Worm (Caenorhabditis elegans) whole organism, early embryonic: ENCODE data around the gene Y37E11AM.4.

Experiments
- aly-1 ChIP-seq: sonication (generic microtip); optimal IDR thresholded peaks from 2 replicates; lab custom pipeline; 2016; ENCODE audit warnings: missing genetic modification characterization, missing compliant biosample characterization
- ama-1 ChIP-seq: fragments of 150-350 bp; optimal IDR thresholded peaks from 2 replicates; lab custom pipeline; 2014
- ets-7 ChIP-seq: sonication (generic microtip); optimal IDR thresholded peaks from 2 replicates; lab custom pipeline; 2016; ENCODE audit warnings: missing genotype, missing genetic modification characterization, missing compliant biosample characterization
- hmbx-1 ChIP-seq: sonication (generic microtip); optimal IDR thresholded peaks from 2 replicates; lab custom pipeline; 2016; ENCODE audit warnings: mild to moderate bottlenecking, missing genetic modification characterization, missing compliant biosample characterization
- hnd-1 ChIP-seq: sonication (generic microtip); optimal IDR thresholded peaks from 2 replicates; lab custom pipeline; 2016; ENCODE audit warnings: missing genetic modification characterization, missing compliant biosample characterization
- tbx-37 ChIP-seq: fragments of 200-800 bp; sonication (Bioruptor generic); conservative IDR thresholded peaks from 2 replicates; pipeline ENCODE4 v1.3.6; 2022; ENCODE audit warnings: missing genetic modification reagents, missing genetic modification characterization, missing compliant biosample characterization

- TF ChIP-seq tbx-37 (GFP tag; lab: Robert Waterston, UW) = no peak
- no peak for TF ChIP-seq hmbx-1 (tag; lab: Kevin White, UChicago)
- no peak for TF ChIP-seq aly-1 (tag; lab: Kevin White, UChicago)
- no peak for TF ChIP-seq ets-7
- TF ChIP-seq hnd-1 = no peak
- no peak for TF ChIP-seq ama-1 (lab: Kevin White, UChicago)
Observed at ce11 chrIV:3764012-3764549, 41.5 kb upstream of the Y37E11AM.4 start.
